Fruit fly (Drosophila melanogaster) whole organism, embryonic: ENCODE results near the gene mus101.

Experiments
- Asciz ChIP-seq: fragments of 200-800 bp; sonication (Bioruptor generic); optimal IDR thresholded peaks from 2 replicates; lab custom pipeline; 2017; ENCODE audit warnings: missing biosample characterization, mild to moderate bottlenecking, missing genetic modification characterization, missing genetic modification reagents
- CG10274 ChIP-seq: fragments of 200-800 bp; sonication (Bioruptor generic); optimal IDR thresholded peaks from 3 replicates; lab custom pipeline; 2017; ENCODE audit warnings: missing biosample characterization, mild to moderate bottlenecking, missing genetic modification characterization
- CG10321 ChIP-seq: fragments of 200-800 bp; sonication (Bioruptor generic); IDR thresholded peaks from 2 replicates; pipeline ENCODE4 v1.3.6; 2022; ENCODE audit warnings: missing biosample characterization, missing genetic modification characterization
- CG10543 ChIP-seq: fragments of 200-800 bp; sonication (Bioruptor generic); optimal IDR thresholded peaks from 3 replicates; lab custom pipeline; 2017; ENCODE audit warnings: missing biosample characterization, mild to moderate bottlenecking, missing genetic modification characterization, moderate library complexity
- CG14014 ChIP-seq: fragments of 200-800 bp; sonication (Bioruptor generic); IDR thresholded peaks from 2 replicates; pipeline ENCODE4 v1.3.6; 2022; ENCODE audit warnings: missing biosample characterization, missing genetic modification characterization
- CG14965 ChIP-seq: fragments of 200-800 bp; sonication (Bioruptor generic); optimal IDR thresholded peaks from 2 replicates; lab custom pipeline; 2016; ENCODE audit warnings: missing biosample characterization, missing genetic modification characterization, borderline replicate concordance
- CG17359 ChIP-seq: fragments of 200-800 bp; sonication (Bioruptor generic); optimal IDR thresholded peaks from 3 replicates; lab custom pipeline; 2018; ENCODE audit warnings: missing biosample characterization, mild to moderate bottlenecking, missing genetic modification characterization, moderate library complexity
- CG17829 ChIP-seq: fragments of 200-800 bp; optimal IDR thresholded peaks from 2 replicates; lab custom pipeline; 2019; ENCODE audit warnings: missing biosample characterization, mild to moderate bottlenecking, missing genetic modification characterization, moderate library complexity
- CG2129 ChIP-seq: fragments of 200-800 bp; sonication (Bioruptor generic); IDR thresholded peaks from 2 replicates; pipeline ENCODE4 v1.3.6; 2022; ENCODE audit warnings: missing biosample characterization, missing genetic modification characterization; ENCODE audit not compliant: partially characterized antibody
- CG2712 ChIP-seq: fragments of 200-800 bp; optimal IDR thresholded peaks from 3 replicates; lab custom pipeline; 2019; ENCODE audit warnings: missing biosample characterization, mild to moderate bottlenecking, missing genetic modification characterization, moderate library complexity
- CG2875 ChIP-seq: fragments of 200-800 bp; sonication (Bioruptor generic); optimal IDR thresholded peaks from 2 replicates; lab custom pipeline; 2017; ENCODE audit warnings: missing biosample characterization, mild to moderate bottlenecking, missing genetic modification characterization, missing genetic modification reagents
- CG3281 ChIP-seq: fragments of 200-800 bp; sonication (Bioruptor generic); optimal IDR thresholded peaks from 3 replicates; lab custom pipeline; 2017; ENCODE audit warnings: missing biosample characterization, mild to moderate bottlenecking, missing genetic modification characterization
- CG4820 ChIP-seq: fragments of 200-800 bp; sonication (Bioruptor generic); optimal IDR thresholded peaks from 3 replicates; lab custom pipeline; 2016; ENCODE audit warnings: missing biosample characterization, missing genetic modification characterization
- CG5953 ChIP-seq: fragments of 200-800 bp; sonication (Bioruptor generic); IDR thresholded peaks from 2 replicates; pipeline ENCODE4 v1.3.6; 2022; ENCODE audit warnings: missing biosample characterization, missing genetic modification characterization
- CG6654 ChIP-seq: fragments of 200-800 bp; sonication (Bioruptor generic); optimal IDR thresholded peaks from 2 replicates; lab custom pipeline; 2017; ENCODE audit warnings: missing biosample characterization, mild to moderate bottlenecking, missing genetic modification characterization
- CG6791 ChIP-seq: fragments of 200-800 bp; sonication (Bioruptor generic); IDR thresholded peaks from 3 replicates; pipeline ENCODE4 v1.3.6; 2022; ENCODE audit warnings: missing biosample characterization, missing genetic modification characterization; ENCODE audit not compliant: partially characterized antibody
- CG9609 ChIP-seq: fragments of 200-800 bp; sonication (Bioruptor generic); optimal IDR thresholded peaks from 3 replicates; lab custom pipeline; 2016; ENCODE audit warnings: missing biosample characterization, missing genetic modification characterization
- CkIIα-i1 ChIP-seq: fragments of 200-800 bp; sonication (Bioruptor generic); IDR thresholded peaks from 2 replicates; pipeline ENCODE4 v1.3.6; 2022; ENCODE audit warnings: missing biosample characterization, missing genetic modification characterization
- Dfd ChIP-seq, 2 experiments: fragments of >200 bp; optimal IDR thresholded peaks; 2 replicates each; lab custom pipeline; 2017; ENCODE audit warnings: missing biosample characterization in 2 of 2, missing genetic modification characterization in 2 of 2
- Dip3 ChIP-seq: fragments of 200-800 bp; sonication (Bioruptor generic); optimal IDR thresholded peaks from 3 replicates; lab custom pipeline; 2016; ENCODE audit warnings: missing biosample characterization, missing genetic modification characterization
- HHEX ChIP-seq: fragments of 200-800 bp; sonication (Bioruptor generic); optimal IDR thresholded peaks from 3 replicates; lab custom pipeline; 2017; ENCODE audit warnings: missing biosample characterization, mild to moderate bottlenecking, missing genetic modification characterization, missing genetic modification reagents
- Hmx ChIP-seq: fragments of 200-800 bp; sonication (Bioruptor generic); optimal IDR thresholded peaks from 2 replicates; lab custom pipeline; 2016; ENCODE audit warnings: missing biosample characterization, missing genetic modification characterization
- Kr ChIP-seq: fragments of 200-800 bp; sonication (Bioruptor generic); optimal IDR thresholded peaks from 2 replicates; lab custom pipeline; 2017; ENCODE audit warnings: missing biosample characterization, mild to moderate bottlenecking, missing genetic modification characterization
- MBD-R2 ChIP-seq: fragments of 200-800 bp; sonication (Bioruptor generic); IDR thresholded peaks from 2 replicates; pipeline ENCODE4 v1.3.6; 2022; ENCODE audit warnings: missing biosample characterization, missing genetic modification characterization
- Max ChIP-seq: fragments of 200-800 bp; sonication (Bioruptor generic); optimal IDR thresholded peaks from 2 replicates; lab custom pipeline; 2016; ENCODE audit warnings: missing biosample characterization, mild to moderate bottlenecking, missing genetic modification characterization
- Nf-YA ChIP-seq: fragments of 200-800 bp; sonication (Bioruptor generic); IDR thresholded peaks from 2 replicates; pipeline ENCODE4 v1.3.6; 2022; ENCODE audit warnings: missing biosample characterization, missing genetic modification characterization
- Nf-YB ChIP-seq: fragments of 200-800 bp; sonication (Bioruptor generic); optimal IDR thresholded peaks from 3 replicates; lab custom pipeline; 2019; ENCODE audit warnings: missing biosample characterization, mild to moderate bottlenecking, missing genetic modification characterization, moderate library complexity
- Oaz ChIP-seq: fragments of 200-800 bp; sonication (Bioruptor generic); IDR thresholded peaks from 2 replicates; pipeline ENCODE4 v1.3.6; 2022; ENCODE audit warnings: missing biosample characterization, missing genetic modification characterization
- Optix ChIP-seq: fragments of 200-800 bp; sonication (Bioruptor generic); IDR thresholded peaks from 3 replicates; pipeline ENCODE4 v1.3.6; 2022; ENCODE audit warnings: missing biosample characterization, missing genetic modification characterization
- Sox102F ChIP-seq: fragments of 200-800 bp; sonication (Bioruptor generic); optimal IDR thresholded peaks from 2 replicates; lab custom pipeline; 2018; ENCODE audit warnings: missing biosample characterization, mild to moderate bottlenecking, missing genetic modification characterization, moderate library complexity
- bowl ChIP-seq: fragments of 200-800 bp; sonication (Bioruptor generic); IDR thresholded peaks from 2 replicates; pipeline ENCODE4 v1.3.6; 2022; ENCODE audit warnings: missing biosample characterization, missing genetic modification characterization
- br ChIP-seq: fragments of >200 bp; optimal IDR thresholded peaks from 2 replicates; lab custom pipeline; 2017
- dati ChIP-seq: fragments of 200-800 bp; sonication (Bioruptor generic); IDR thresholded peaks from 2 replicates; pipeline ENCODE4 v1.3.6; 2022; ENCODE audit warnings: missing biosample characterization, missing genetic modification characterization
- exex ChIP-seq: fragments of 200-800 bp; sonication (Bioruptor generic); optimal IDR thresholded peaks from 4 replicates; lab custom pipeline; 2018; ENCODE audit warnings: missing biosample characterization, mild to moderate bottlenecking, missing genetic modification characterization, moderate library complexity
- fd96Cb ChIP-seq: fragments of 200-800 bp; sonication (Bioruptor generic); optimal IDR thresholded peaks from 2 replicates; lab custom pipeline; 2018; ENCODE audit warnings: missing biosample characterization, mild to moderate bottlenecking, missing genetic modification characterization, moderate library complexity
- gcm2 ChIP-seq: fragments of 200-800 bp; sonication (Bioruptor generic); optimal IDR thresholded peaks from 2 replicates; lab custom pipeline; 2016; ENCODE audit warnings: missing biosample characterization, missing genetic modification characterization
- hbn ChIP-seq: fragments of 200-800 bp; sonication (Bioruptor generic); IDR thresholded peaks from 2 replicates; pipeline ENCODE4 v1.3.6; 2022; ENCODE audit warnings: missing biosample characterization, missing genetic modification characterization; ENCODE audit not compliant: partially characterized antibody
- ind ChIP-seq: fragments of 200-800 bp; sonication (Bioruptor generic); optimal IDR thresholded peaks from 3 replicates; lab custom pipeline; 2016; ENCODE audit warnings: missing biosample characterization, missing genetic modification characterization
- nom ChIP-seq: fragments of 200-800 bp; sonication (Bioruptor generic); optimal IDR thresholded peaks from 2 replicates; lab custom pipeline; 2017; ENCODE audit warnings: missing biosample characterization, missing genetic modification characterization, mild to moderate bottlenecking, moderate library complexity, missing genetic modification reagents
- pan ChIP-seq, 4 experiments: fragments of >200 bp in 3 of 4; fragments of 200-800 bp in 1 of 4; sonication (Bioruptor generic) in 1 of 4; optimal IDR thresholded peaks in 3 of 4; IDR thresholded peaks in 1 of 4; 2 replicates each; pipeline versions ENCODE4 v1.3.6 to Lab custom; 2017 to 2022; ENCODE audit warnings: missing biosample characterization in 2 of 4, missing genetic modification characterization in 2 of 4, mixed read lengths in 1 of 4
- pho ChIP-seq: fragments of 200-800 bp; sonication (Bioruptor generic); optimal IDR thresholded peaks from 2 replicates; lab custom pipeline; 2016; ENCODE audit warnings: missing biosample characterization, missing genetic modification characterization
- pita ChIP-seq: fragments of 200-800 bp; sonication (Bioruptor generic); optimal IDR thresholded peaks from 2 replicates; lab custom pipeline; 2017; ENCODE audit warnings: missing biosample characterization, mild to moderate bottlenecking, missing genetic modification characterization
- sd ChIP-seq: fragments of 200-800 bp; sonication (Bioruptor generic); optimal IDR thresholded peaks from 3 replicates; lab custom pipeline; 2018; ENCODE audit warnings: missing biosample characterization, mild to moderate bottlenecking, missing genetic modification characterization, moderate library complexity
- sisA ChIP-seq: fragments of 200-800 bp; sonication (Bioruptor generic); IDR thresholded peaks from 2 replicates; pipeline ENCODE4 v1.3.6; 2022; ENCODE audit warnings: missing biosample characterization, missing genetic modification characterization
- sna ChIP-seq: fragments of 200-800 bp; sonication (Bioruptor generic); IDR thresholded peaks from 2 replicates; pipeline ENCODE4 v1.3.6; 2022; ENCODE audit warnings: missing biosample characterization, missing genetic modification characterization; ENCODE audit not compliant: partially characterized antibody
- tin ChIP-seq: fragments of 200-800 bp; sonication (Bioruptor generic); optimal IDR thresholded peaks from 3 replicates; lab custom pipeline; 2016; ENCODE audit warnings: missing biosample characterization, missing genetic modification characterization
- tna ChIP-seq: fragments of 200-800 bp; sonication (Bioruptor generic); IDR thresholded peaks from 2 replicates; pipeline ENCODE4 v1.3.6; 2022; ENCODE audit warnings: missing biosample characterization, missing genetic modification characterization; ENCODE audit not compliant: partially characterized antibody
- zen ChIP-seq: fragments of 200-800 bp; sonication (Bioruptor generic); optimal IDR thresholded peaks from 3 replicates; lab custom pipeline; 2018; ENCODE audit warnings: missing biosample characterization, mild to moderate bottlenecking, missing genetic modification characterization, moderate library complexity
- zen2 ChIP-seq: fragments of 200-800 bp; sonication (Bioruptor generic); IDR thresholded peaks from 3 replicates; pipeline ENCODE4 v1.3.6; 2022; ENCODE audit warnings: missing biosample characterization, missing genetic modification characterization; ENCODE audit not compliant: partially characterized antibody

The mus101 gene

dm6 chrX:13739411-13739888, 17.4 kb downstream of the mus101 start, which contains the start of gene CG11151 (continued):
- TF ChIP-seq sna (GFP tag; lab: Robert Waterston, UW) (peak; percentile 49; the same call in 1 of the 2 replicates), pho (peak; percentile 97), Kr (peak; percentile 54), CkIIα-i1 (GFP tag; lab: Robert Waterston, UW) (peak; percentile 76), pan (optimal IDR thresholded peaks at IDR 0.05; lab: Kevin White, UChicago) (no peak), pan (GFP tag; optimal IDR thresholded peaks at IDR 0.05 in 1 of 2, IDR thresholded peaks at IDR 0.05 in 1 of 2) (peak in 1 of 2 experiments; percentile 97), Nf-YA (GFP tag; lab: Robert Waterston, UW) (peak; percentile 91), CG5953 (GFP tag; lab: Robert Waterston, UW) (peak; percentile 93), pita (GFP tag; lab: Kevin White, UChicago) (no peak), CG10274 (GFP tag; lab: Kevin White, UChicago) (peak; percentile 86), CG14014 (GFP tag; lab: Robert Waterston, UW) (peak; percentile 95), Nf-YB (GFP tag; lab: Kevin White, UChicago) (peak; percentile 87), zen2 (GFP tag; lab: Robert Waterston, UW) (no peak; the same call in 2 of the 3 replicates), sd (tag; lab: Kevin White, UChicago) (peak; percentile 83), Hmx (GFP tag; lab: Kevin White, UChicago) (peak; percentile 92), tin (GFP tag; lab: Kevin White, UChicago) (peak; percentile 96), gcm2 (GFP tag; lab: Kevin White, UChicago) (peak; percentile 90), tna (GFP tag; lab: Robert Waterston, UW) (peak; percentile 54; the same call in 1 of the 2 replicates), Asciz (peak; percentile 96), bowl (GFP tag; lab: Robert Waterston, UW) (peak; percentile 89), Sox102F (GFP tag; lab: Kevin White, UChicago) (peak; percentile 98), Max (GFP tag; lab: Kevin White, UChicago) (peak; percentile 96), hbn (GFP tag; lab: Robert Waterston, UW) (no peak; the same call in 1 of the 2 replicates), br (lab: Kevin White, UChicago) (no peak), Dip3 (peak; percentile 95), CG10321 (GFP tag; lab: Robert Waterston, UW) (peak; percentile 100), Optix (GFP tag; lab: Robert Waterston, UW) (peak; percentile 91), dati (GFP tag; lab: Robert Waterston, UW) (peak; percentile 86), fd96Cb (tag; lab: Kevin White, UChicago) (peak; percentile 98), CG2129 (no peak), zen (tag; lab: Kevin White, UChicago) (peak; percentile 96), CG2875 (GFP tag; lab: Kevin White, UChicago) (peak; percentile 96), nom (GFP tag; lab: Kevin White, UChicago) (peak; percentile 95), CG17829 (tag; lab: Kevin White, UChicago) (peak; percentile 97), HHEX (GFP tag; lab: Kevin White, UChicago) (peak; percentile 96), Oaz (GFP tag; lab: Robert Waterston, UW) (peak; percentile 91), CG6791 (GFP tag; lab: Robert Waterston, UW) (peak; percentile 66; the same call in 2 of the 3 replicates), CG9609 (GFP tag; lab: Kevin White, UChicago) (peak; percentile 98), MBD-R2 (GFP tag; lab: Robert Waterston, UW) (peak; percentile 92), CG17359 (tag; lab: Kevin White, UChicago) (peak; percentile 98), Dfd (GFP tag; optimal IDR thresholded peaks at IDR 0.05; lab: Kevin White, UChicago) (no peak), ind (GFP tag; lab: Kevin White, UChicago) (peak; percentile 96), CG2712 (tag; lab: Kevin White, UChicago) (peak; percentile 97), CG6654 (GFP tag; lab: Kevin White, UChicago) (peak; percentile 88), CG14965 (peak; percentile 70), exex (tag; lab: Kevin White, UChicago) (peak; percentile 86), CG10543 (peak; percentile 97), CG3281 (GFP tag; lab: Kevin White, UChicago) (peak; percentile 97), CG4820 (GFP tag; lab: Kevin White, UChicago) (peak; percentile 94), sisA (GFP tag; lab: Robert Waterston, UW) (peak; percentile 95)
